Worm (Caenorhabditis elegans) whole organism, young adult: ENCODE data around the gene C28G1.2.

ENCODE experiments used
- B0261.1 ChIP-seq: sonication (generic microtip); optimal IDR thresholded peaks from 2 replicates; lab custom pipeline; 2016; ENCODE audit warnings: mild to moderate bottlenecking, missing genetic modification characterization, moderate library complexity, missing compliant biosample characterization
- D2030.7 ChIP-seq: fragments of 200-800 bp; sonication (Bioruptor generic); IDR thresholded peaks from 2 replicates; pipeline ENCODE4 v1.3.6; 2022; ENCODE audit warnings: missing genetic modification reagents, missing genetic modification characterization, missing compliant biosample characterization
- F52B5.7 ChIP-seq: sonication (generic microtip); optimal IDR thresholded peaks from 2 replicates; lab custom pipeline; 2016; ENCODE audit warnings: mild to moderate bottlenecking, missing genetic modification characterization, missing compliant biosample characterization
- F57A8.1 ChIP-seq: fragments of 200-800 bp; sonication (Bioruptor generic); optimal IDR thresholded peaks from 2 replicates; lab custom pipeline; 2018; ENCODE audit warnings: mild to moderate bottlenecking, missing genetic modification characterization, moderate library complexity, missing compliant biosample characterization
- K12H6.12 ChIP-seq: fragments of 200-800 bp; sonication (Bioruptor generic); optimal IDR thresholded peaks from 2 replicates; lab custom pipeline; 2018; ENCODE audit warnings: mild to moderate bottlenecking, missing genetic modification characterization, missing compliant biosample characterization
- Y53G8AR.9 ChIP-seq: fragments of 200-800 bp; sonication (Bioruptor generic); conservative IDR thresholded peaks from 2 replicates; pipeline ENCODE4 v1.3.6; 2022; ENCODE audit warnings: missing genetic modification reagents, missing genetic modification characterization, missing compliant biosample characterization
- Y56A3A.18 ChIP-seq: fragments of 200-800 bp; sonication (Bioruptor generic); IDR thresholded peaks from 2 replicates; pipeline ENCODE4 v1.3.6; 2022; ENCODE audit warnings: missing genetic modification reagents, missing genetic modification characterization, missing compliant biosample characterization
- Y79H2A.3 ChIP-seq: fragments of 200-800 bp; sonication (Bioruptor generic); conservative IDR thresholded peaks from 2 replicates; pipeline ENCODE4 v1.3.6; 2022; ENCODE audit warnings: missing genetic modification reagents, missing genetic modification characterization, missing compliant biosample characterization
- akir-1 ChIP-seq: fragments of 200-800 bp; sonication (Bioruptor generic); optimal IDR thresholded peaks from 2 replicates; lab custom pipeline; 2018; ENCODE audit warnings: mild to moderate bottlenecking, missing genetic modification characterization, moderate library complexity, missing compliant biosample characterization
- ama-1 ChIP-seq, 3 experiments: fragments of 150-350 bp in 1 of 3; sonication (generic microtip) in 2 of 3; optimal IDR thresholded peaks; 2 replicates each; lab custom pipeline; 2014 to 2018; ENCODE audit warnings: missing biosample characterization in 2 of 3, missing genetic modification characterization in 2 of 3, missing genetic modification reagents in 2 of 3
- aptf-2 ChIP-seq: fragments of 200-800 bp; sonication (Bioruptor generic); conservative IDR thresholded peaks from 2 replicates; pipeline ENCODE4 v1.3.6; 2022; ENCODE audit warnings: missing genetic modification reagents, missing genetic modification characterization, missing compliant biosample characterization
- athp-1 ChIP-seq: sonication (generic microtip); optimal IDR thresholded peaks from 2 replicates; lab custom pipeline; 2017; ENCODE audit warnings: mild to moderate bottlenecking, missing genetic modification characterization, missing compliant biosample characterization
- attf-5 ChIP-seq: fragments of 200-800 bp; sonication (Bioruptor generic); optimal IDR thresholded peaks from 2 replicates; lab custom pipeline; 2018; ENCODE audit warnings: mild to moderate bottlenecking, missing genetic modification characterization, missing compliant biosample characterization
- bed-1 ChIP-seq: fragments of 200-800 bp; sonication (Bioruptor generic); IDR thresholded peaks from 2 replicates; pipeline ENCODE4 v1.3.6; 2022; ENCODE audit warnings: missing genetic modification reagents, missing genetic modification characterization, missing compliant biosample characterization
- bed-2 ChIP-seq: fragments of 200-800 bp; sonication (Bioruptor generic); IDR thresholded peaks from 2 replicates; pipeline ENCODE4 v1.3.6; 2022; ENCODE audit warnings: missing genetic modification reagents, missing genetic modification characterization, missing compliant biosample characterization
- ccch-3 ChIP-seq: fragments of 200-800 bp; sonication (Bioruptor generic); optimal IDR thresholded peaks from 2 replicates; lab custom pipeline; 2018; ENCODE audit warnings: mild to moderate bottlenecking, missing genetic modification characterization, missing compliant biosample characterization
- cebp-2 ChIP-seq: fragments of 200-800 bp; sonication (Bioruptor generic); IDR thresholded peaks from 2 replicates; pipeline ENCODE4 v1.3.6; 2022; ENCODE audit warnings: missing genetic modification characterization, missing compliant biosample characterization
- ceh-40 ChIP-seq: fragments of 200-800 bp; sonication (Bioruptor generic); IDR thresholded peaks from 2 replicates; pipeline ENCODE4 v1.3.6; 2022; ENCODE audit warnings: missing genetic modification characterization, missing compliant biosample characterization
- die-1 ChIP-seq: sonication (generic microtip); optimal IDR thresholded peaks from 2 replicates; lab custom pipeline; 2016; ENCODE audit warnings: missing genotype, mild to moderate bottlenecking, missing genetic modification characterization, missing compliant biosample characterization
- dox-1 ChIP-seq: fragments of 200-800 bp; sonication (Bioruptor generic); IDR thresholded peaks from 2 replicates; pipeline ENCODE4 v1.3.6; 2022; ENCODE audit warnings: missing genetic modification reagents, missing genetic modification characterization, missing compliant biosample characterization
- dpl-1 ChIP-seq: fragments of 150-350 bp; optimal IDR thresholded peaks from 2 replicates; lab custom pipeline; 2014; ENCODE audit warnings: missing biosample characterization, missing genetic modification reagents, missing genetic modification characterization
- him-1 ChIP-seq: sonication (generic microtip); optimal IDR thresholded peaks from 2 replicates; lab custom pipeline; 2016; ENCODE audit warnings: missing genotype, missing genetic modification reagents, missing genetic modification characterization, missing compliant biosample characterization
- hlh-26 ChIP-seq: fragments of 200-800 bp; sonication (Bioruptor generic); conservative IDR thresholded peaks from 2 replicates; pipeline ENCODE4 v1.3.6; 2022; ENCODE audit warnings: missing genetic modification reagents, missing genetic modification characterization, missing compliant biosample characterization
- hmg-1.2 ChIP-seq: fragments of 200-800 bp; sonication (Bioruptor generic); IDR thresholded peaks from 2 replicates; pipeline ENCODE4 v1.3.6; 2022; ENCODE audit warnings: missing genetic modification reagents, missing genetic modification characterization, missing compliant biosample characterization
- let-526 ChIP-seq: fragments of 200-800 bp; sonication (Bioruptor generic); IDR thresholded peaks from 2 replicates; pipeline ENCODE4 v1.3.6; 2022; ENCODE audit warnings: missing genetic modification reagents, missing genetic modification characterization, missing compliant biosample characterization
- let-607 ChIP-seq, 2 experiments: fragments of 200-800 bp in 1 of 2; sonication (Bioruptor generic) in 1 of 2; sonication (generic microtip) in 1 of 2; optimal IDR thresholded peaks; 2 replicates each; lab custom pipeline; 2016 to 2018; ENCODE audit warnings: mild to moderate bottlenecking in 2 of 2, missing compliant biosample characterization in 2 of 2, missing genetic modification characterization in 2 of 2, moderate library complexity in 2 of 2, missing genotype in 1 of 2
- lin-35 ChIP-seq, 3 experiments: fragments of 150-350 bp in 2 of 3; sonication (generic microtip) in 1 of 3; optimal IDR thresholded peaks; 2 replicates each; lab custom pipeline; 2014 to 2018; ENCODE audit warnings: missing biosample characterization in 3 of 3, missing genetic modification characterization in 3 of 3, missing genetic modification reagents in 3 of 3
- mes-4 ChIP-seq: sonication (generic microtip); optimal IDR thresholded peaks from 2 replicates; lab custom pipeline; 2016; ENCODE audit warnings: missing genotype, missing genetic modification characterization, missing compliant biosample characterization
- pha-4 ChIP-seq: fragments of 150-350 bp; sonication (generic microtip); optimal IDR thresholded peaks from 2 replicates; lab custom pipeline; 2014; ENCODE audit warnings: missing biosample characterization, missing genetic modification reagents, missing genetic modification characterization
- rec-8 ChIP-seq, 2 experiments: sonication (generic microtip); optimal IDR thresholded peaks; 2 replicates each; lab custom pipeline; 2016; ENCODE audit warnings: mild to moderate bottlenecking in 2 of 2, missing genetic modification characterization in 2 of 2, missing genetic modification reagents in 2 of 2, missing genotype in 2 of 2, missing biosample characterization in 1 of 2, missing compliant biosample characterization in 1 of 2, moderate library complexity in 1 of 2
- rpc-1 ChIP-seq, 2 experiments: fragments of 150-350 bp in 1 of 2; sonication (generic microtip) in 1 of 2; optimal IDR thresholded peaks; 2 replicates each; lab custom pipeline; 2014 to 2018; ENCODE audit warnings: missing biosample characterization in 1 of 2, missing genetic modification characterization in 1 of 2, missing genetic modification reagents in 1 of 2, missing genotype in 1 of 2
- snpc-1.1 ChIP-seq: sonication (generic microtip); optimal IDR thresholded peaks from 2 replicates; lab custom pipeline; 2017; ENCODE audit warnings: missing genetic modification characterization, mild to moderate bottlenecking, missing compliant biosample characterization, antibody characterized with exemption, moderate library complexity, missing genotype, missing genetic modification reagents; ENCODE audit not compliant: insufficient read depth
- snpc-1.3 ChIP-seq: sonication (generic microtip); optimal IDR thresholded peaks from 2 replicates; lab custom pipeline; 2017; ENCODE audit warnings: missing genetic modification characterization, mild to moderate bottlenecking, missing compliant biosample characterization, antibody characterized with exemption, moderate library complexity, missing genotype, missing genetic modification reagents; ENCODE audit not compliant: insufficient read depth
- snpc-3.4 ChIP-seq: sonication (generic microtip); optimal IDR thresholded peaks from 2 replicates; lab custom pipeline; 2017; ENCODE audit warnings: missing genetic modification characterization, mild to moderate bottlenecking, missing compliant biosample characterization, antibody characterized with exemption, moderate library complexity, missing genotype, missing genetic modification reagents
- snpc-4 ChIP-seq, 5 experiments: fragments of 150-350 bp in 1 of 5; sonication (generic microtip) in 4 of 5; optimal IDR thresholded peaks; 2 replicates each; lab custom pipeline; 2014 to 2018; ENCODE audit warnings: missing genetic modification characterization in 5 of 5, missing biosample characterization in 3 of 5, antibody characterized with exemption in 2 of 5, mild to moderate bottlenecking in 2 of 5, missing compliant biosample characterization in 2 of 5, missing genotype in 2 of 5, moderate library complexity in 2 of 5, missing genetic modification reagents in 1 of 5
- sptf-2 ChIP-seq: fragments of 200-800 bp; sonication (Bioruptor generic); optimal IDR thresholded peaks from 2 replicates; lab custom pipeline; 2018; ENCODE audit warnings: mild to moderate bottlenecking, missing genetic modification characterization, missing compliant biosample characterization
- tbp1 ChIP-seq: fragments of 200-800 bp; sonication (Bioruptor generic); optimal IDR thresholded peaks from 2 replicates; lab custom pipeline; 2018; ENCODE audit warnings: mild to moderate bottlenecking, missing genetic modification characterization, missing compliant biosample characterization
- xnd-1 ChIP-seq: sonication (generic microtip); optimal IDR thresholded peaks from 2 replicates; lab custom pipeline; 2016; ENCODE audit warnings: missing genotype, missing genetic modification reagents, missing genetic modification characterization, missing compliant biosample characterization
- zfh-2 ChIP-seq: fragments of 200-800 bp; sonication (Bioruptor generic); conservative IDR thresholded peaks from 2 replicates; pipeline ENCODE4 v1.3.6; 2022; ENCODE audit warnings: missing genetic modification reagents, missing genetic modification characterization, missing compliant biosample characterization
- zim-3 ChIP-seq: sonication (generic microtip); optimal IDR thresholded peaks from 2 replicates; lab custom pipeline; 2017; ENCODE audit warnings: mild to moderate bottlenecking, missing genetic modification characterization, moderate library complexity, missing compliant biosample characterization

The C28G1.2 gene

DNA sequence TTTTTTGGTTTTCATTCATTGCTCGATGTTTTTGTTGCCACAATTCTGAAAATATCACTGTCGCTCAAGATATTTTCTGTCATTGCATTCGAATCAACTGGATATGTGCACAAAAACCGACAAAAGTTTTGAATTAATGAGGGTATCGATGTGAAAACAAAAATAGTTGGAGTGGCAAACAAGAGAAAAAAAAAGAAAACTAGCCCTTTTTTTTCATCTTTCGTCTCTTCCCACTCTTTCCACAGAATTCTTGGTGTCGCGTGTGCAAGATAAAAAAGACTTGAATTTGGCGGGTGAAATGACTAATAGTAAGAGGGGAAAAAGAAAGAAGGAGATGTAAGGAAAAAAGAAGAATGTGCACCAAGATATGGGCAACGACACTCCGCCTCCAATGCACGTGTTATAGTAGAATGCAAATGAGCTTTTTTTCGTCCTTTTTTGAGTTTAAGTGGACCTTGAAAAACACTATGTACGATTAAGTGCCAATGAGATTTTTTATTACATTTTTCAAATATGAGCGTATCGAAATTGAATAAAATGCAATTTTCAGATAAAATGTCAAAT is 33.4 kb downstream of the C28G1.2 start, which contains the start of the genes ubc-22 and ubc-21:
Gene ubc-22 (minus strand): TSS at position 51 of the 564 bp plus-strand sequence.
Gene ubc-21 (plus strand): TSS at position 514 of the 564 bp plus-strand sequence.
- TF ChIP-seq sptf-2 (GFP tag; lab: Kevin White, UChicago) (no peak), athp-1 (no peak), rec-8 (tag; optimal IDR thresholded peaks at IDR 0.05; lab: Kevin White, UChicago) (no peak), K12H6.12 (tag; lab: Kevin White, UChicago) (no peak), aptf-2 (no peak), bed-1 (no peak), dox-1 (GFP tag; lab: Robert Waterston, UW) (no peak), zim-3 (no peak), ceh-40 (GFP tag; lab: Robert Waterston, UW) (no peak), ccch-3 (GFP tag; lab: Kevin White, UChicago) (no peak), akir-1 (GFP tag; lab: Kevin White, UChicago) (no peak)
- TF ChIP-seq, all 124 proteins: peak for 0

DNA sequence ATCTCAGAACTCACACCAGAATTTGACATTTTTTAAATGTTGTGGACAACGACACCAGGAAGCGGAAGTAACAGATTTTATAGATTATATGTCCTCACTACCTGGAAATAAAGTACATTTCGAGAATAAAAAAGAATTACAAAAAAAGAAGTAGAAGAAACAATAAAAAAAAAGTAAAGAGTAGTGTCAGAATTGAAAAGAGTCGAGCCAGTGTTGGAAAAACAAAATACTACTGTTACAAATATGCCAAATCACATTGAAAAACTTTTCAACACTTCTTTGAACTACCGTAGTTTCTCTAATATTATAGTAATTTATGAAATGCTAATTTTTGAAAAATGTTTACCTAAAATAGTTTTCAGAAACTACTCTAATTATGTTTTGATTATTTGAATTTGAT is 38.9 kb downstream of the C28G1.2 start, which contains the start of gene C06E2.1:
Gene C06E2.1 (minus strand): TSS at position 101 of the 400 bp plus-strand sequence.
- TF ChIP-seq cebp-2 (GFP tag; lab: Robert Waterston, UW) (no peak), D2030.7 (GFP tag; lab: Robert Waterston, UW) (no peak), Y79H2A.3 (GFP tag; lab: Robert Waterston, UW) (no peak), lin-35 (GFP tag; optimal IDR thresholded peaks at IDR 0.05; lab: Kevin White, UChicago) (no peak), pha-4 (tag; lab: Kevin White, UChicago) (no peak), F52B5.7 (no peak), zfh-2 (GFP tag; lab: Robert Waterston, UW) (no peak), dpl-1 (no peak), him-1 (tag; lab: Kevin White, UChicago) (no peak), F57A8.1 (GFP tag; lab: Kevin White, UChicago) (no peak), bed-2 (GFP tag; lab: Robert Waterston, UW) (no peak)

DNA sequence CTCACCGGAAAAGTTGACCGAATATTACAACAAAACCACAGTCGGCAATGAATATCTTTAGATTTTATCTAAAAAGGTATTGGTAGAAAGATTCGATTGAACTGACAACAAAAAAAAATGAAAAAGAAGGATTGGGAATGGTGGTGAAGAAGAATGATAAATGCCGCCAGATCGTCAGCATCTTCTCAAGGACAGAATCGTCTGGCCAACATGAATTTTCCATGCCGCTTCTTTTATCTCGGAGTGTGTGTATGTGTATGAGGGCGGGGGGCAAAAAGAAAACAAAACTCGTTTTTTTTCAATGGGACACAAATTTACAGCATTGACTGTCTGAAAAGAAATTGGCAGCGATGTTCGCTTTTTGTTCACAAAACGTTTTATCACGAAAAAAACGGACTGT is 40.1 kb downstream of the C28G1.2 start:
- TF ChIP-seq die-1 (tag; lab: Kevin White, UChicago) (no peak), B0261.1 (no peak), xnd-1 (tag; lab: Kevin White, UChicago) (no peak), attf-5 (GFP tag; lab: Kevin White, UChicago) (no peak), dpl-1 (no peak), rec-8 (tag; optimal IDR thresholded peaks at IDR 0.05; lab: Kevin White, UChicago) (no peak), hlh-26 (GFP tag; lab: Robert Waterston, UW) (no peak), sptf-2 (GFP tag; lab: Kevin White, UChicago) (no peak), Y53G8AR.9 (no peak)
- TF ChIP-seq, all 124 proteins: peak for 0

- no peak for TF ChIP-seq ama-1 (optimal IDR thresholded peaks at IDR 0.05; lab: Kevin White, UChicago)
- peak in 1 of 2 experiments; percentile 20 for TF ChIP-seq ama-1 (GFP tag; optimal IDR thresholded peaks at IDR 0.05; lab: Kevin White, UChicago)
- TF ChIP-seq snpc-3.4 (tag; lab: Kevin White, UChicago): peak; percentile 49
- TF ChIP-seq him-1 (tag; lab: Kevin White, UChicago): peak; percentile 82
- TF ChIP-seq mes-4: no peak
- TF ChIP-seq die-1 (tag; lab: Kevin White, UChicago): peak; percentile 56
- peak; percentile 14 to 20 for TF ChIP-seq rec-8 (tag; optimal IDR thresholded peaks at IDR 0.05; lab: Kevin White, UChicago)
- 0 out of 2 replicates have a peak, but pooled peaks have one; percentile 25 for TF ChIP-seq Y56A3A.18
- peak; percentile 75 for TF ChIP-seq rpc-1 (optimal IDR thresholded peaks at IDR 0.05; lab: Kevin White, UChicago)
- TF ChIP-seq rpc-1 (tag; optimal IDR thresholded peaks at IDR 0.05; lab: Kevin White, UChicago): peak; percentile 89
- TF ChIP-seq hmg-1.2 (GFP tag; lab: Robert Waterston, UW): 0 out of 2 replicates have a peak, but pooled peaks have one; percentile 37
- TF ChIP-seq B0261.1: peak; percentile 74
- no peak for TF ChIP-seq let-607 (tag; optimal IDR thresholded peaks at IDR 0.05; lab: Kevin White, UChicago)
- no peak for TF ChIP-seq snpc-1.1 (tag; lab: Kevin White, UChicago)
- TF ChIP-seq snpc-4 (GFP tag; optimal IDR thresholded peaks at IDR 0.05; lab: Kevin White, UChicago): peak; percentile 61
- no peak for TF ChIP-seq snpc-4 (tag; optimal IDR thresholded peaks at IDR 0.05; lab: Kevin White, UChicago)
- 0 out of 2 replicates have a peak, but pooled peaks have one; percentile 29 for TF ChIP-seq let-526 (GFP tag; lab: Robert Waterston, UW)
- TF ChIP-seq snpc-1.3 (tag; lab: Kevin White, UChicago): peak; percentile 44
- TF ChIP-seq tbp1 (GFP tag; lab: Kevin White, UChicago): peak; percentile 89
Observed at ce11 chrX:8877162-8877561, 41.3 kb downstream of the C28G1.2 start.
